Fruit fly (Drosophila melanogaster) S2 (cell line): ENCODE results near the gene side-VII.

ENCODE experiments used
- CG8478 ChIP-seq: fragments of >200 bp; optimal IDR thresholded peaks from 2 replicates; lab custom pipeline; 2018
- CTCF ChIP-seq, 2 experiments: fragments of >200 bp; optimal IDR thresholded peaks; 2 replicates each; lab custom pipeline; 2018

dm6 chr3R:9701897-9702296 lies 37.9 kb downstream of the side-VII start:
- no peak for TF ChIP-seq CG8478 (lab: Kevin White, UChicago)
- TF ChIP-seq CTCF (optimal IDR thresholded peaks at IDR 0.05; lab: Kevin White, UChicago), result no peak
